Worm (Caenorhabditis elegans) whole organism, early embryonic: ENCODE data around the gene C44B9.2.

ENCODE experiments used
- B0310.2 ChIP-seq: sonication (generic microtip); optimal IDR thresholded peaks from 2 replicates; lab custom pipeline; 2016; ENCODE audit warnings: mild to moderate bottlenecking, missing genetic modification characterization, missing compliant biosample characterization
- F13C5.2 ChIP-seq: sonication (generic microtip); optimal IDR thresholded peaks from 2 replicates; lab custom pipeline; 2017; ENCODE audit warnings: mild to moderate bottlenecking, missing genetic modification characterization, inconsistent platforms, missing compliant biosample characterization
- aly-1 ChIP-seq: sonication (generic microtip); optimal IDR thresholded peaks from 2 replicates; lab custom pipeline; 2016; ENCODE audit warnings: missing genetic modification characterization, missing compliant biosample characterization
- ama-1 ChIP-seq: fragments of 150-350 bp; optimal IDR thresholded peaks from 2 replicates; lab custom pipeline; 2014
- ceh-13 ChIP-seq: fragments of 200-800 bp; sonication (Bioruptor generic); optimal IDR thresholded peaks from 2 replicates; lab custom pipeline; 2018; ENCODE audit warnings: mild to moderate bottlenecking, missing genetic modification characterization, missing compliant biosample characterization
- ceh-36 ChIP-seq: sonication (generic microtip); optimal IDR thresholded peaks from 2 replicates; lab custom pipeline; 2016; ENCODE audit warnings: missing genetic modification characterization, inconsistent platforms, missing compliant biosample characterization
- ets-7 ChIP-seq: sonication (generic microtip); optimal IDR thresholded peaks from 2 replicates; lab custom pipeline; 2016; ENCODE audit warnings: missing genotype, missing genetic modification characterization, missing compliant biosample characterization
- flt-1 ChIP-seq: fragments of 200-800 bp; sonication (Bioruptor generic); IDR thresholded peaks from 2 replicates; pipeline ENCODE4 v1.3.6; 2022; ENCODE audit warnings: missing genetic modification characterization, missing compliant biosample characterization
- hmbx-1 ChIP-seq: sonication (generic microtip); optimal IDR thresholded peaks from 2 replicates; lab custom pipeline; 2016; ENCODE audit warnings: mild to moderate bottlenecking, missing genetic modification characterization, missing compliant biosample characterization
- hmg-4 ChIP-seq: fragments of 200-800 bp; sonication (Bioruptor generic); optimal IDR thresholded peaks from 2 replicates; lab custom pipeline; 2018; ENCODE audit warnings: mild to moderate bottlenecking, missing genetic modification characterization, missing compliant biosample characterization
- hnd-1 ChIP-seq: sonication (generic microtip); optimal IDR thresholded peaks from 2 replicates; lab custom pipeline; 2016; ENCODE audit warnings: missing genetic modification characterization, missing compliant biosample characterization
- pes-1 ChIP-seq: fragments of 200-800 bp; sonication (Bioruptor generic); IDR thresholded peaks from 2 replicates; pipeline ENCODE4 v1.3.6; 2022; ENCODE audit warnings: missing genetic modification reagents, missing genetic modification characterization, missing compliant biosample characterization
- scrt-1 ChIP-seq: fragments of 200-800 bp; sonication (Bioruptor generic); IDR thresholded peaks from 2 replicates; pipeline ENCODE4 v1.3.6; 2022; ENCODE audit warnings: missing genetic modification characterization, missing compliant biosample characterization
- sea-1 ChIP-seq: fragments of 200-800 bp; sonication (Bioruptor generic); conservative IDR thresholded peaks from 2 replicates; pipeline ENCODE4 v1.3.6; 2022; ENCODE audit warnings: missing genetic modification characterization, missing compliant biosample characterization
- tbx-11 ChIP-seq: fragments of 200-800 bp; sonication (Bioruptor generic); IDR thresholded peaks from 2 replicates; pipeline ENCODE4 v1.3.6; 2022; ENCODE audit warnings: missing genetic modification characterization, missing compliant biosample characterization
- tbx-37 ChIP-seq: fragments of 200-800 bp; sonication (Bioruptor generic); conservative IDR thresholded peaks from 2 replicates; pipeline ENCODE4 v1.3.6; 2022; ENCODE audit warnings: missing genetic modification reagents, missing genetic modification characterization, missing compliant biosample characterization
- tra-4 ChIP-seq: sonication (generic microtip); optimal IDR thresholded peaks from 2 replicates; lab custom pipeline; 2017; ENCODE audit warnings: missing genetic modification characterization, missing compliant biosample characterization

C44B9.2 gene

ce11 chrIII:10908543-10908942, 33.3 kb downstream of the C44B9.2 start:
- TF ChIP-seq tbx-37 (GFP tag; lab: Robert Waterston, UW) (no peak), scrt-1 (GFP tag; lab: Robert Waterston, UW) (peak; percentile 71; the same call in 1 of the 2 replicates)

- TF ChIP-seq ceh-36 (tag; lab: Kevin White, UChicago) = no peak
- no peak for TF ChIP-seq aly-1 (tag; lab: Kevin White, UChicago)
- no peak for TF ChIP-seq flt-1
- no peak for TF ChIP-seq tra-4 (tag; lab: Kevin White, UChicago)
- no peak for TF ChIP-seq hnd-1 (tag; lab: Kevin White, UChicago)
- no peak for TF ChIP-seq pes-1
- no peak for TF ChIP-seq scrt-1 (GFP tag; lab: Robert Waterston, UW)
- TF ChIP-seq hmbx-1 (tag; lab: Kevin White, UChicago) = no peak
- no peak for TF ChIP-seq ceh-13 (GFP tag; lab: Kevin White, UChicago)
- TF ChIP-seq B0310.2 (tag; lab: Kevin White, UChicago) = no peak
- no peak for TF ChIP-seq hmg-4
- no peak for TF ChIP-seq sea-1 (GFP tag; lab: Robert Waterston, UW)
- no peak for TF ChIP-seq F13C5.2 (tag; lab: Kevin White, UChicago)
- no peak for TF ChIP-seq tbx-37 (GFP tag; lab: Robert Waterston, UW)
- TF ChIP-seq ama-1 (lab: Kevin White, UChicago) = no peak
- TF ChIP-seq ets-7 (tag; lab: Kevin White, UChicago) = no peak
These were observed 33.9 kb downstream of the C44B9.2 start for ce11 chrIII:10909166-10909565.

ce11 chrIII:10911160-10911559, 35.9 kb downstream of the C44B9.2 start, which contains the start of gene cut-6:
cut-6 (plus strand) TSS chrIII:10911460.
- TF ChIP-seq hnd-1 (tag; lab: Kevin White, UChicago) (no peak), aly-1 (tag; lab: Kevin White, UChicago) (no peak), tbx-11 (GFP tag; lab: Robert Waterston, UW) (no peak), pes-1 (no peak), sea-1 (GFP tag; lab: Robert Waterston, UW) (no peak), ama-1 (lab: Kevin White, UChicago) (no peak)

ce11 chrIII:10914971-10915370, 39.7 kb downstream of the C44B9.2 start:
- TF ChIP-seq hnd-1 (tag; lab: Kevin White, UChicago) (no peak), B0310.2 (tag; lab: Kevin White, UChicago) (no peak), tbx-11 (GFP tag; lab: Robert Waterston, UW) (no peak), tra-4 (tag; lab: Kevin White, UChicago) (no peak), scrt-1 (GFP tag; lab: Robert Waterston, UW) (no peak), ceh-13 (GFP tag; lab: Kevin White, UChicago) (no peak), hmg-4 (no peak), tbx-37 (GFP tag; lab: Robert Waterston, UW) (no peak), ceh-36 (tag; lab: Kevin White, UChicago) (no peak), flt-1 (no peak), ama-1 (lab: Kevin White, UChicago) (no peak)

- TF ChIP-seq tbx-37 (GFP tag; lab: Robert Waterston, UW) (no peak), hmg-4 (no peak)
These were observed 44.8 kb downstream of the C44B9.2 start, which contains the start of gene vab-7 for ce11 chrIII:10920044-10920443. vab-7 (plus strand) TSS chrIII:10920344.

ce11 chrIII:10921474-10921873, 46.2 kb downstream of the C44B9.2 start:
- TF ChIP-seq hnd-1 (tag; lab: Kevin White, UChicago) (no peak), pes-1 (no peak), ceh-13 (GFP tag; lab: Kevin White, UChicago) (no peak), ceh-36 (tag; lab: Kevin White, UChicago) (no peak), ama-1 (lab: Kevin White, UChicago) (no peak), tbx-37 (GFP tag; lab: Robert Waterston, UW) (no peak), ets-7 (tag; lab: Kevin White, UChicago) (no peak), F13C5.2 (tag; lab: Kevin White, UChicago) (no peak), hmg-4 (no peak), tbx-11 (GFP tag; lab: Robert Waterston, UW) (no peak)

ce11 chrIII:10923539-10923938, 48.3 kb downstream of the C44B9.2 start:
- TF ChIP-seq pes-1 = no peak
- no peak for TF ChIP-seq tbx-11 (GFP tag; lab: Robert Waterston, UW)
- TF ChIP-seq hnd-1 (tag; lab: Kevin White, UChicago) = no peak
- no peak for TF ChIP-seq tbx-37 (GFP tag; lab: Robert Waterston, UW)
- no peak for TF ChIP-seq ets-7 (tag; lab: Kevin White, UChicago)
- no peak for TF ChIP-seq B0310.2 (tag; lab: Kevin White, UChicago)
- TF ChIP-seq scrt-1 (GFP tag; lab: Robert Waterston, UW) = no peak
- no peak for TF ChIP-seq tra-4 (tag; lab: Kevin White, UChicago)
- no peak for TF ChIP-seq ceh-13 (GFP tag; lab: Kevin White, UChicago)
- no peak for TF ChIP-seq hmbx-1 (tag; lab: Kevin White, UChicago)
- TF ChIP-seq ceh-36 (tag; lab: Kevin White, UChicago) = no peak
- TF ChIP-seq ama-1 (lab: Kevin White, UChicago) = no peak
